Fruit fly (Drosophila melanogaster) whole organism: ENCODE results near the gene Akr1B.

ENCODE experiments used
- CG8478 ChIP-seq: fragments of >200 bp; optimal IDR thresholded peaks from 2 replicates; lab custom pipeline; 2018; ENCODE audit warnings: inconsistent platforms
- Dll ChIP-seq: fragments of >200 bp; optimal IDR thresholded peaks from 2 replicates; lab custom pipeline; 2017
- EcR ChIP-seq, 2 experiments: fragments of >200 bp; optimal IDR thresholded peaks; 2 replicates each; lab custom pipeline; 2017; ENCODE audit warnings: missing biosample characterization in 2 of 2, missing genetic modification characterization in 2 of 2, missing genetic modification reagents in 2 of 2
- pan ChIP-seq: fragments of >200 bp; optimal IDR thresholded peaks from 2 replicates; lab custom pipeline; 2017
- psq ChIP-seq: fragments of >200 bp; optimal IDR thresholded peaks from 2 replicates; lab custom pipeline; 2017
- usp ChIP-seq: fragments of >200 bp; optimal IDR thresholded peaks from 2 replicates; lab custom pipeline; 2017; ENCODE audit warnings: missing biosample characterization, missing genetic modification characterization, mixed read lengths

Gene Akr1B

DNA sequence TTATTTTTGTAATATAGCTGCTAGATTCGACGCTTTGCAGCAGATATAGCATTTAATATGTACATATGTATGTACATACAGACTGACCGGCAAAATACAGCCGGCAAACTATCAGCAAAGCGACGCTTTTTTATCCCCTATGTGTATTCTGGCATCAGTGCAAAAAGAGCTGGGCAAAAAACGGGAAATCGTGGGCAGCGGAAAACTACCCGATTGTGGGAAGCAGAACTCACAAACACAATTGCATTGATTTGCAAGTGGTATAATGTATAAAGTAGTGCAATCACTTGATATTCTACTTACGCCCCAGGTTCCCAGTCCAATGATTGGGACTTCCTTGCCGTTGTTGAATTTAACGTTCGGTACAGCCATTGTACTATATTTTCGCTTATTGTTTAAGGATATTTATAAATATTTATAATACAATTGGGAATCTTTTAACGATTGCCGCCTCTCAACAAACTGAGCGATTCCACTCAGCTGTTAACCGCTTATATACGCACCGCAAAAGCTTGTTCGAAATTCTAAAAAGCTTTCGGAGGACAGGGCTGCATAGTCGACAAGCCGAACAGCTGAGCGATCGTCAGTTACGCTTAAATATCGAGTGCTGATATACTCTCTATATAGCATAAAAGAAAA is 817 bp downstream of the Akr1B start:
- TF ChIP-seq EcR (GFP tag; optimal IDR thresholded peaks at IDR 0.05; lab: Kevin White, UChicago) (no peak), pan (lab: Kevin White, UChicago) (no peak), psq (no peak), CG8478 (lab: Kevin White, UChicago) (no peak), Dll (lab: Kevin White, UChicago) (no peak), usp (GFP tag; lab: Kevin White, UChicago) (no peak)

DNA sequence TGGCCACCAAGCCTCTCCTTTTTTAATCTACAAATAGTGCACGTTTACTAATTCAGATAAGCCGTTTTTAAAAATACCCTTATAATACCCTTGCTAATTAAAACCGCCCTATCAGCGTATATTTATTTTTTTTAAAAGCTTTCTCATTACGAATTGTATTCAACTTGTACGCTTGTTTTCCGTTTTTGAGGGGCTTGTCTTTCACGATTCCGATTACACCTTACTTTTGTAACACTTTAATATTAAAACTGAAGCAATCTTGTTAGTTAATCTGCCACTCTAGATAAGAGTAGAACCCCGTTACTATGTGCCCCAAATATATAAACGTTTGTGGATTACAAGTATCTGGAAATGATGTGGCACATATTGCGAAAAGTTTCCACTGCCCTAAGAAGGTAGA is 1.4 kb downstream of the Akr1B start:
- TF ChIP-seq Dll (lab: Kevin White, UChicago), result no peak
- no peak for TF ChIP-seq CG8478 (lab: Kevin White, UChicago)
- no peak for TF ChIP-seq EcR (GFP tag; optimal IDR thresholded peaks at IDR 0.05; lab: Kevin White, UChicago)
- no peak for TF ChIP-seq pan (lab: Kevin White, UChicago)
- TF ChIP-seq psq, result no peak
- TF ChIP-seq usp (GFP tag; lab: Kevin White, UChicago), result no peak

DNA sequence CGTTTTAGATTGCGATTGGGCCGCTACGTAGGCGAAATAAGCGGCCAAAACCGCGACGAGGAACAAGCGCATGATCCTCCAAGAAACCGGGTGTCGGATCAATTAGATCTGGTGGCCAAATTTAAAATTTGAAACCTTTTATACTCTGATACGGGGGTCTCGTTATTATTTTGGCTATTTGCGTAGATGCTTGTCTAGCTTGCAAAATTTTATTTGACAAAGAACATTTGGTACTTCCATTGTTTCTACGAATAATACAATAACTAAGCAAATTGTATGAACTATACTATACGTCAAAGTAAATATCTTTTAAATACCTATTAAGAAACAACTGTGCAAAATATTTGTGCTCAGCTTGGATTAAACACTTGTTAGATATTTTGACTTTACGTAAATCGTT is 4.2 kb downstream of the Akr1B start, which contains the start of gene Muc68Ca:
Muc68Ca (minus strand) TSS at position 101 of the 400 bp plus-strand sequence.
- TF ChIP-seq pan (lab: Kevin White, UChicago) (no peak), Dll (lab: Kevin White, UChicago) (no peak), EcR (GFP tag; optimal IDR thresholded peaks at IDR 0.05; lab: Kevin White, UChicago) (no peak), usp (GFP tag; lab: Kevin White, UChicago) (no peak), CG8478 (lab: Kevin White, UChicago) (no peak), psq (no peak)

DNA sequence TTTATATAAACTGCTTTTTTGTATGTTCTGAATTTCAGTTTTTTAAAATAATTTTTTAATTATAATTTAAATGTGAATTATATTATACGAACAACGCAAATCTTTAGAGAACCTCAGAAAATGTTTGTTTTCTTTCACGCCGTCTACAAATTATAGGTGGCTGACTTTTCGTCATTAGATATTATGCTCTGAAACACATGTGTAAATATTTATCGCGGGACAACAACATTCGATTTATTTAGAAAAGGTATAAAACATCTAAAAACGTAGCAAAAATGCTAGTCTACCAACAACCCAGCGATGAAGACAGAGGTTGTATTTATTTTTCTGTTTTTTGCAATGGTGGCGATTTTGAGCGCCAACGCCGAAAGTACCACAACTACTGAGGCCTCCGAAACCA is 14.3 kb downstream of the Akr1B start, which contains the start of gene CG42832:
CG42832 (plus strand) TSS at position 301 of the 400 bp plus-strand sequence.
- TF ChIP-seq CG8478 (lab: Kevin White, UChicago) (no peak), usp (GFP tag; lab: Kevin White, UChicago) (no peak), pan (lab: Kevin White, UChicago) (no peak), Dll (lab: Kevin White, UChicago) (no peak), EcR (GFP tag; optimal IDR thresholded peaks at IDR 0.05; lab: Kevin White, UChicago) (no peak), psq (no peak)

DNA sequence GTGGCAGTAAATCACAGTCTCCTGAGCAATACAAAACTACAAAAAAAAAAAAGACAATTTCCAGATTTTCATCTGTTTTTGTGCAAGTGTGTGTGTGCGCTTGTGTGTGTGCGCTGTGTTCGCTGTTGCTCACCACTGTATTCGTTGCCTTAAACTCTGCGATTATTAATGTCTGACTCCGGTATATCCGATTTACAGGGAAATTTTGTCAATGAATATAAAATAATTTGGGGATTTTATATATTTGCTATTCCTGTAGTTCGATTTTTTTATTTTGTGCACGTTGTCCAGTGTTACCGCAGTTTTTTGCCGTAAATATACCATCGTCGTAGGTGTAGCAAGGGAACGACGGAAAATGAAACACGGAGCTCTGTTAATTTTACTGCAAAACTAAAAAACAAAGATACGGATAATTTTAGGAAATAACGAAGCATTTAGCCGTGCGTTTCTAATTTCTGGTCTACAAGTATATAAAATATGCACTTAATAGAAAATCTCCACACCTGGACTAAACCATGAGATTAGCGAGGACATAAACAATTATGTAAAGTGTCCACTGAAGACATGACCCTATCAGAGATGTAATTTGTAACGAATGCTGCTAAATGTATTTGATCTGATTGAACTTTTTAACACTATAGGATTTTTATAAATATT is 14.9 kb downstream of the Akr1B start, which contains the start of gene Duba:
Duba (minus strand) TSS at position 313 of the 657 bp plus-strand sequence.
- no peak for TF ChIP-seq pan (lab: Kevin White, UChicago)
- TF ChIP-seq usp (GFP tag; lab: Kevin White, UChicago), result no peak
- no peak for TF ChIP-seq EcR (GFP tag; optimal IDR thresholded peaks at IDR 0.05; lab: Kevin White, UChicago)
- no peak for TF ChIP-seq psq
- TF ChIP-seq CG8478 (lab: Kevin White, UChicago), result no peak
- TF ChIP-seq Dll (lab: Kevin White, UChicago), result no peak

DNA sequence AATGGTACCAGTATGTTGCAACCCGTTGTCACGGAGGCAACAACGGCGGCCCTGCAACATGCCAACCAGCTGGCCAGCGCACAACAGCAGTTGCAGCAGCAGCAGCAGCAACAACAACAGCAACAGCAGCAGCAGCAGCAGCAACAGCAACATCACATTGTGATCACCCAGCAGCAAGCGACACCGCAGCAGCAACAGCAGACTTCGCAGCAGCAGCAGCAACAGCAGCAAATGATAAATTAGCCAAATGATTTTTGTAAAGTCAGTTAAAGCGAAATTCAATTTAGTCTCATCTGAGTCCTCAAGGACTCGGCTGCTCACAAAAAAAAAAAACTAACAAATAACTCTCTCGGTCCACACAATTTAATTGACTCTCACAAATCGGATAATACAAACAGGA is 20.0 kb downstream of the Akr1B start:
- TF ChIP-seq EcR (GFP tag; optimal IDR thresholded peaks at IDR 0.05; lab: Kevin White, UChicago) (no peak), usp (GFP tag; lab: Kevin White, UChicago) (no peak), psq (no peak), Dll (lab: Kevin White, UChicago) (no peak), CG8478 (lab: Kevin White, UChicago) (no peak), pan (lab: Kevin White, UChicago) (no peak)

DNA sequence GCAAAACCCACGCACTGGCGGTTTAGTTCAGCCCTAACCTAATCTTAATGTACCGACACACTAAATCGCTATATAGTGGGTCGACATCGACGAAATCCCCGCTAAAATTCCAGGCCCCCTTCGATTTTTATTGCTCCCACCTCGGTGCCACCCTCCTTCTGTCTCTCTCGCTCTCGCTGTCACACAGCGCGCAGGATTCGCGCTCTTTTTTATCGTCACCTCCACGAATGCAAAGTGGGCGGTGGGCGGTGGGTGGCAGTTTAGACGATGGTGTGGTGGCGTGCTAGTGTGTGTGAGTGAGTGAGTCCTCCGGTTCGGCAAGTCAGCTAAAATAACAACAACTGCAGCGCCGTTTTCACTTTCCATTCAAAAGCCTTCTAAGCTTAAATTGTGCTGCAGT is 22.1 kb downstream of the Akr1B start:
- no peak for TF ChIP-seq usp (GFP tag; lab: Kevin White, UChicago)
- no peak for TF ChIP-seq EcR (GFP tag; optimal IDR thresholded peaks at IDR 0.05; lab: Kevin White, UChicago)
- TF ChIP-seq CG8478 (lab: Kevin White, UChicago), result no peak
- no peak for TF ChIP-seq psq
- TF ChIP-seq Dll (lab: Kevin White, UChicago), result no peak

DNA sequence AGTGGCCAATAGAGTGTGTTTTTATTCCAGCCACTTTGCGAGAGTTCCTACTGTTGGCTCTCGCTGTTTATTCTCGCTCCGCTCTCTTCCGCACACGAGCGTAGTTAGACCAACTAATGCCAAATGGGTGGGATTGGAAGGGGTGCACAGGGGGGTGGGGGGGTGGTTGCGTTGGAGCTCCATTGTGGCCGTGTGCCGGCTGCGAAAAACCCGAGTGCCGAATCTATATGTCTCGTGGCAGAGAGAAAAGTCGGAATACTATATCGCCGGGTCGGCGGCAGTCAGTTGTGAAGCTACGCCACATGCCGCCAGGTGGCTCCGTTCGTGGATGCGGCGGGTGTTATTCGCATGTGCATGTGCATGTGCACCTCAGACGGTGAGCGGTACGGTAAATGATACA is 23.0 kb downstream of the Akr1B start:
- no peak for TF ChIP-seq CG8478 (lab: Kevin White, UChicago)
- no peak for TF ChIP-seq EcR (GFP tag; optimal IDR thresholded peaks at IDR 0.05; lab: Kevin White, UChicago)
- no peak for TF ChIP-seq usp (GFP tag; lab: Kevin White, UChicago)
- no peak for TF ChIP-seq Dll (lab: Kevin White, UChicago)
- no peak for TF ChIP-seq pan (lab: Kevin White, UChicago)
- TF ChIP-seq psq, result no peak

DNA sequence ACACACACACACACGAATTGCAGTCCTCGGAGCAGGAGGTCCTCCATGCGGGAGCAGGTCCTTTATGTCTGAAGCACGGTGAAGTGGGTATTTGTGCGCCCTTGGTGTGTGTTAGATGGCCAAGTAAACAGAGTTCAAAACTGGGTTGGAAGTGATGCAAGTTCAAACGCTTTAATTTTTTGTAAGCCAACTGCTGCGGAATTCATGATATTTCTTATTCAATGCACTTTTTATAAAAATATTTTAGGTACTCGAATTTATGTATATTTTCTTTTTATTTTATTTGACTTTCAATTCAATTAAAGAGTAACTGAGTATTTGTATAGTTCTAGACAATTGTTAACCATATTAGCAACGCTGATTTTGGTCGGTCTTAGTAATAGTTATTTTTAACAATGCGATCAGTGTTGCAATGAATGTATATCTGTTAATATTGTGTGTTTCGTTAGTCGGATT is 24.2 kb downstream of the Akr1B start, which contains the start of the genes CG14137 and CG46394:
CG14137 (minus strand) TSS at position 101 of the 456 bp plus-strand sequence.
CG46394 (plus strand) TSS at position 406 of the 456 bp plus-strand sequence.
- TF ChIP-seq psq (no peak), pan (lab: Kevin White, UChicago) (no peak), EcR (GFP tag; optimal IDR thresholded peaks at IDR 0.05; lab: Kevin White, UChicago) (no peak), Dll (lab: Kevin White, UChicago) (no peak), CG8478 (lab: Kevin White, UChicago) (no peak), usp (GFP tag; lab: Kevin White, UChicago) (no peak)

DNA sequence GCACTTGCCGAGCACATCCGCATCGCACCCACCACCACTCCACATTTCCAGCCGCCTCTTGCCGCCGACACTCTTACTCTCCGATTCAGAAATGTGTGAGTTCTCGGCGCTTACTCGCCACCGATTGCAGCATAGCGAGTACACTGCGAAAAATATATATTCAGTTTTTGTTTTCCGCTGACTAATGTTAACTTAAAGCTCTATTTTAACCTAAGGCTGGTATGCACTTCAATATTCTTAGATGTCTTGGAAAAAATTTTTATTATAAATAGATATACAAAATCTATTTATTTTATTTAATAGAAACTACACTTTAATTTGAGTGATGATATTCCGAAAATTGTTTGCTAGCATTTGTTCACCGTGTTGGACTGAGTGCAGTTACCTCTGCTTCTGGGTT is 24.9 kb downstream of the Akr1B start:
- no peak for TF ChIP-seq CG8478 (lab: Kevin White, UChicago)
- no peak for TF ChIP-seq usp (GFP tag; lab: Kevin White, UChicago)
- TF ChIP-seq Dll (lab: Kevin White, UChicago), result no peak
- no peak for TF ChIP-seq EcR (GFP tag; optimal IDR thresholded peaks at IDR 0.05; lab: Kevin White, UChicago)
- no peak for TF ChIP-seq psq
- no peak for TF ChIP-seq pan (lab: Kevin White, UChicago)

DNA sequence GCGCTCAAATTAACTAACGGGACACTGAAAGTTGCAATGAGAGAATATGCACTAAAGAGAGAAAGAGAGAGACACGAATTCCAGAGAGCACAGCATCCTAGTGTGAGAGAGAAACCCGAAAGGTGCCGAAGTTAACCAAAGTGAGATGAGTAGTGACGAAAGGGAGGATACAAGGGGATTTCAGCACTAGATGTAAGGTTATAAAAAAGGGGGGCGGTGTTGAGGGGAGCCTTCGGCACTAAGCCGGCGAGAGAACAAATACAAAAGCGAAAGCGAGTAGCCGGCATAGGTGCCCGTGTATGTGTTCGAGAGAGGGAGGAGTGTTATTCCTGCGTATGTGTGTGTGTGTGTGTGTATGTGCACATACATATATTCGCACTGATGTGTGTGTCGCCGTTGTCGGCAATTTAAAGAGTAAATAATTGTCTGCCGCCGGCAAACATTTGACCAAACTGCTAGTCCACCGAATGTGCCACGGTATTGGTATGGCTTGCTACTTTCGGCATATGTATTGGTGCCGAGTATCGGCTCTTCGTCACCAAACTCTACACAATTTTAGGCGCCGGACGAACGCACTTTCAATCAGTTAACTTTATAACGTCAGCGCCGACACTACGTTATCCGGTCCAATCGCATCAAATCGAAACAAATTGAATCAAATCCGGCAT is 27.5 kb downstream of the Akr1B start, which contains the start of gene CG7368:
CG7368 (plus strand) TSS at position 618 of the 668 bp plus-strand sequence.
- no peak for TF ChIP-seq usp (GFP tag; lab: Kevin White, UChicago)
- TF ChIP-seq EcR (GFP tag; optimal IDR thresholded peaks at IDR 0.05; lab: Kevin White, UChicago), result no peak
- TF ChIP-seq Dll (lab: Kevin White, UChicago), result no peak
- no peak for TF ChIP-seq pan (lab: Kevin White, UChicago)
- no peak for TF ChIP-seq CG8478 (lab: Kevin White, UChicago)
- TF ChIP-seq psq, result no peak
